Fruit fly (Drosophila melanogaster): ENCODE results near the gene MICAL-like.

- no peak for TF ChIP-seq Dll (optimal IDR thresholded peaks at IDR 0.05)
- TF ChIP-seq pan (optimal IDR thresholded peaks at IDR 0.05) = no peak
- no peak for TF ChIP-seq EcR (GFP tag; optimal IDR thresholded peaks at IDR 0.05)
Observed at dm6 chr3L:13041292-13042067, 26.3 kb upstream of the MICAL-like start, which contains the start of gene RpS4.

Data from whole organism.